Fruit fly (Drosophila melanogaster) whole organism, prepupa: ENCODE results near the gene Tet.

Experiments
- CG11294 ChIP-seq: fragments of 200-800 bp; sonication (Bioruptor generic); IDR thresholded peaks from 2 replicates; pipeline ENCODE4 v1.3.6; 2022; ENCODE audit warnings: missing biosample characterization, missing genetic modification characterization
- CG11762 ChIP-seq: fragments of 200-800 bp; sonication (Bioruptor generic); optimal IDR thresholded peaks from 3 replicates; lab custom pipeline; 2016; ENCODE audit warnings: missing biosample characterization, missing genetic modification characterization; ENCODE audit not compliant: insufficient read depth
- CG1621 ChIP-seq: fragments of 200-800 bp; sonication (Bioruptor generic); optimal IDR thresholded peaks from 3 replicates; lab custom pipeline; 2018; ENCODE audit warnings: missing biosample characterization, mild to moderate bottlenecking, missing genetic modification characterization
- CG16779 ChIP-seq: fragments of 200-800 bp; sonication (Bioruptor generic); optimal IDR thresholded peaks from 3 replicates; lab custom pipeline; 2017; ENCODE audit warnings: missing biosample characterization, mild to moderate bottlenecking, missing genetic modification characterization
- CG3032 ChIP-seq: fragments of 200-800 bp; optimal IDR thresholded peaks from 2 replicates; lab custom pipeline; 2019; ENCODE audit warnings: missing biosample characterization, mild to moderate bottlenecking, missing genetic modification characterization, moderate library complexity
- CG31627 ChIP-seq: fragments of 200-800 bp; sonication (Bioruptor generic); optimal IDR thresholded peaks from 3 replicates; lab custom pipeline; 2016; ENCODE audit warnings: missing biosample characterization, missing genetic modification characterization
- CG6163 ChIP-seq: fragments of 200-800 bp; sonication (Bioruptor generic); IDR thresholded peaks from 3 replicates; pipeline ENCODE4 v1.3.6; 2022; ENCODE audit warnings: missing biosample characterization, missing genetic modification characterization
- CG6276 ChIP-seq: fragments of 200-800 bp; sonication (Bioruptor generic); optimal IDR thresholded peaks from 2 replicates; lab custom pipeline; 2017; ENCODE audit warnings: missing biosample characterization, mild to moderate bottlenecking, missing genetic modification characterization
- CG6792 ChIP-seq: fragments of 200-800 bp; sonication (Bioruptor generic); optimal IDR thresholded peaks from 3 replicates; lab custom pipeline; 2016; ENCODE audit warnings: missing biosample characterization, missing genetic modification characterization
- CG6808 ChIP-seq: fragments of 200-800 bp; sonication (Bioruptor generic); optimal IDR thresholded peaks from 3 replicates; lab custom pipeline; 2017; ENCODE audit warnings: missing biosample characterization, missing genetic modification characterization, mild to moderate bottlenecking, moderate library complexity, missing genetic modification reagents
- CG6854 ChIP-seq: fragments of 200-800 bp; sonication (Bioruptor generic); optimal IDR thresholded peaks from 2 replicates; lab custom pipeline; 2017; ENCODE audit warnings: missing biosample characterization, mild to moderate bottlenecking, missing genetic modification characterization
- CG7368 ChIP-seq: fragments of 200-800 bp; sonication (Bioruptor generic); optimal IDR thresholded peaks from 3 replicates; lab custom pipeline; 2016; ENCODE audit warnings: missing biosample characterization, missing genetic modification characterization
- CG8319 ChIP-seq: fragments of 200-800 bp; sonication (Bioruptor generic); optimal IDR thresholded peaks from 3 replicates; lab custom pipeline; 2016; ENCODE audit warnings: missing biosample characterization, missing genetic modification characterization
- CG8632 ChIP-seq: fragments of 200-800 bp; sonication (Bioruptor generic); optimal IDR thresholded peaks from 3 replicates; lab custom pipeline; 2016; ENCODE audit warnings: missing biosample characterization, missing genetic modification characterization
- Eip75B ChIP-seq: fragments of 200-800 bp; sonication (Bioruptor generic); optimal IDR thresholded peaks from 3 replicates; lab custom pipeline; 2016; ENCODE audit warnings: missing biosample characterization, missing genetic modification characterization
- Eip78C ChIP-seq: fragments of 200-800 bp; sonication (Bioruptor generic); peaks from one replicate; lab custom pipeline; 2016; ENCODE audit warnings: missing biosample characterization, missing genetic modification characterization
- Ets21C ChIP-seq: fragments of 200-800 bp; sonication (Bioruptor generic); optimal IDR thresholded peaks from 3 replicates; lab custom pipeline; 2016; ENCODE audit warnings: missing biosample characterization, missing genetic modification characterization
- Ets96B ChIP-seq: fragments of 200-800 bp; optimal IDR thresholded peaks from 2 replicates; lab custom pipeline; 2019; ENCODE audit warnings: missing biosample characterization, mild to moderate bottlenecking, missing genetic modification characterization, moderate library complexity
- Gug ChIP-seq: fragments of 200-800 bp; sonication (Bioruptor generic); IDR thresholded peaks from 2 replicates; pipeline ENCODE4 v1.3.6; 2022; ENCODE audit warnings: missing biosample characterization, missing genetic modification characterization
- Hr4 ChIP-seq: fragments of 200-800 bp; sonication (Bioruptor generic); optimal IDR thresholded peaks from 3 replicates; lab custom pipeline; 2016; ENCODE audit warnings: missing biosample characterization, missing genetic modification characterization
- Lpt ChIP-seq: fragments of 200-800 bp; sonication (Bioruptor generic); optimal IDR thresholded peaks from 3 replicates; lab custom pipeline; 2016; ENCODE audit warnings: missing biosample characterization, missing genetic modification characterization
- Met ChIP-seq: fragments of 200-800 bp; sonication (Bioruptor generic); optimal IDR thresholded peaks from 3 replicates; lab custom pipeline; 2016; ENCODE audit warnings: missing biosample characterization, missing genetic modification characterization
- Smox ChIP-seq: fragments of 200-800 bp; sonication (Bioruptor generic); optimal IDR thresholded peaks from 3 replicates; lab custom pipeline; 2016; ENCODE audit warnings: missing biosample characterization, missing genetic modification characterization
- Sox14 ChIP-seq: fragments of 200-800 bp; sonication (Bioruptor generic); optimal IDR thresholded peaks from 3 replicates; lab custom pipeline; 2016; ENCODE audit warnings: missing biosample characterization, missing genetic modification characterization
- acj6 ChIP-seq: fragments of 200-800 bp; sonication (Bioruptor generic); optimal IDR thresholded peaks from 3 replicates; lab custom pipeline; 2016; ENCODE audit warnings: missing biosample characterization, missing genetic modification characterization
- dac ChIP-seq: fragments of 200-800 bp; sonication (Bioruptor generic); optimal IDR thresholded peaks from 2 replicates; lab custom pipeline; 2017; ENCODE audit warnings: missing biosample characterization, mild to moderate bottlenecking, missing genetic modification characterization
- eg ChIP-seq: fragments of 200-800 bp; sonication (Bioruptor generic); IDR thresholded peaks from 3 replicates; pipeline ENCODE4 v1.3.6; 2022; ENCODE audit warnings: missing biosample characterization, missing genetic modification characterization
- fkh ChIP-seq: fragments of 200-800 bp; sonication (Bioruptor generic); optimal IDR thresholded peaks from 3 replicates; lab custom pipeline; 2017; ENCODE audit warnings: missing biosample characterization, mild to moderate bottlenecking, missing genetic modification characterization, moderate library complexity
- pdm3 ChIP-seq: fragments of 200-800 bp; sonication (Bioruptor generic); optimal IDR thresholded peaks from 3 replicates; lab custom pipeline; 2016; ENCODE audit warnings: missing biosample characterization, missing genetic modification characterization
- spab ChIP-seq: fragments of 200-800 bp; sonication (Bioruptor generic); optimal IDR thresholded peaks from 2 replicates; lab custom pipeline; 2017; ENCODE audit warnings: missing biosample characterization, mild to moderate bottlenecking, missing genetic modification characterization, missing genetic modification reagents
- ss ChIP-seq, 2 experiments: fragments of 200-800 bp; sonication (Bioruptor generic); optimal IDR thresholded peaks; 2 replicates in 1 of 2; 3 replicates in 1 of 2; lab custom pipeline; 2017 to 2018; ENCODE audit warnings: mild to moderate bottlenecking in 2 of 2, missing biosample characterization in 2 of 2, missing genetic modification characterization in 2 of 2, moderate library complexity in 1 of 2
- topi ChIP-seq: fragments of 200-800 bp; sonication (Bioruptor generic); optimal IDR thresholded peaks from 3 replicates; lab custom pipeline; 2016; ENCODE audit warnings: missing biosample characterization, missing genetic modification characterization
- vri ChIP-seq: fragments of 200-800 bp; sonication (Bioruptor generic); optimal IDR thresholded peaks from 3 replicates; lab custom pipeline; 2016; ENCODE audit warnings: missing biosample characterization, mild to moderate bottlenecking, missing genetic modification characterization

Tet gene

dm6 chr3L:2762122-2762521 is 116.8 kb downstream of the Tet start:
- no peak for TF ChIP-seq CG11762 (GFP tag; lab: Kevin White, UChicago)
- TF ChIP-seq CG31627: no peak
- no peak for TF ChIP-seq Ets21C (GFP tag; lab: Kevin White, UChicago)
- TF ChIP-seq CG11294 (GFP tag; lab: Robert Waterston, UW): no peak
- no peak for TF ChIP-seq Met
- TF ChIP-seq CG1621 (tag; lab: Kevin White, UChicago): no peak
- TF ChIP-seq CG8632 (GFP tag; lab: Kevin White, UChicago): no peak
- no peak for TF ChIP-seq spab
- TF ChIP-seq Hr4 (GFP tag; lab: Kevin White, UChicago): no peak
- no peak for TF ChIP-seq CG3032
- TF ChIP-seq vri (GFP tag; lab: Kevin White, UChicago): no peak
- no peak for TF ChIP-seq CG6808
- TF ChIP-seq CG6854: no peak
- no peak for TF ChIP-seq Smox (GFP tag; lab: Kevin White, UChicago)
- TF ChIP-seq CG6276 (GFP tag; lab: Kevin White, UChicago): no peak
- TF ChIP-seq Sox14 (GFP tag; lab: Kevin White, UChicago): no peak

dm6 chr3L:2748359-2748758 is 130.6 kb downstream of the Tet start:
- TF ChIP-seq fkh (GFP tag; lab: Kevin White, UChicago) (peak; percentile 25), Ets96B (tag; lab: Kevin White, UChicago) (no peak), CG8319 (GFP tag; lab: Kevin White, UChicago) (no peak)

dm6 chr3L:2745698-2746410 is 133.1 kb downstream of the Tet start:
- TF ChIP-seq Met (no peak), dac (GFP tag; lab: Kevin White, UChicago) (no peak), eg (GFP tag; lab: Robert Waterston, UW) (0 out of 3 replicates have a peak, but pooled peaks have one; percentile 39), acj6 (no peak), Sox14 (GFP tag; lab: Kevin White, UChicago) (no peak), fkh (GFP tag; lab: Kevin White, UChicago) (peak; percentile 64)
- TF ChIP-seq, all 60 proteins: peak for 2

dm6 chr3L:2744963-2745362 is 134.0 kb downstream of the Tet start:
- TF ChIP-seq CG31627 (no peak), CG8319 (GFP tag; lab: Kevin White, UChicago) (no peak), Eip75B (no peak), acj6 (no peak), Ets96B (tag; lab: Kevin White, UChicago) (no peak), CG6276 (GFP tag; lab: Kevin White, UChicago) (no peak), CG11762 (GFP tag; lab: Kevin White, UChicago) (no peak), ss (GFP tag; optimal IDR thresholded peaks at IDR 0.05; lab: Kevin White, UChicago) (no peak), Lpt (GFP tag; lab: Kevin White, UChicago) (no peak), pdm3 (GFP tag; lab: Kevin White, UChicago) (no peak), CG6792 (GFP tag; lab: Kevin White, UChicago) (no peak), Eip78C (no peak), topi (GFP tag; lab: Kevin White, UChicago) (no peak), Met (no peak), Gug (GFP tag; lab: Robert Waterston, UW) (no peak)
- TF ChIP-seq, all 60 proteins: peak for 0

- TF ChIP-seq CG7368 (GFP tag; lab: Kevin White, UChicago) (no peak), CG6163 (GFP tag; lab: Robert Waterston, UW) (no peak), Lpt (GFP tag; lab: Kevin White, UChicago) (no peak), topi (GFP tag; lab: Kevin White, UChicago) (no peak), CG1621 (tag; lab: Kevin White, UChicago) (no peak), eg (GFP tag; lab: Robert Waterston, UW) (no peak), CG16779 (no peak)
- TF ChIP-seq, all 60 proteins: peak for 0
Measured at dm6 chr3L:2743755-2744154, 135.2 kb downstream of the Tet start.
